Worm (Caenorhabditis elegans) whole organism, young adult: ENCODE results near the gene vha-2.

Experiments used
- B0019.2 ChIP-seq: fragments of 200-800 bp; sonication (Bioruptor generic); conservative IDR thresholded peaks from 2 replicates; pipeline ENCODE4 v1.3.6; 2022; ENCODE audit warnings: missing genetic modification reagents, missing genetic modification characterization, missing compliant biosample characterization
- D2030.7 ChIP-seq: fragments of 200-800 bp; sonication (Bioruptor generic); IDR thresholded peaks from 2 replicates; pipeline ENCODE4 v1.3.6; 2022; ENCODE audit warnings: missing genetic modification reagents, missing genetic modification characterization, missing compliant biosample characterization
- F33H1.4 ChIP-seq: fragments of 200-800 bp; sonication (Bioruptor generic); IDR thresholded peaks from 2 replicates; pipeline ENCODE4 v1.3.6; 2022; ENCODE audit warnings: missing genetic modification reagents, missing genetic modification characterization, missing compliant biosample characterization
- F37B4.10 ChIP-seq: fragments of 200-800 bp; sonication (Bioruptor generic); IDR thresholded peaks from 2 replicates; pipeline ENCODE4 v1.3.6; 2022; ENCODE audit warnings: missing genetic modification characterization, missing compliant biosample characterization
- akir-1 ChIP-seq: fragments of 200-800 bp; sonication (Bioruptor generic); optimal IDR thresholded peaks from 2 replicates; lab custom pipeline; 2018; ENCODE audit warnings: mild to moderate bottlenecking, missing genetic modification characterization, moderate library complexity, missing compliant biosample characterization
- aptf-2 ChIP-seq: fragments of 200-800 bp; sonication (Bioruptor generic); conservative IDR thresholded peaks from 2 replicates; pipeline ENCODE4 v1.3.6; 2022; ENCODE audit warnings: missing genetic modification reagents, missing genetic modification characterization, missing compliant biosample characterization
- dpl-1 ChIP-seq: fragments of 150-350 bp; optimal IDR thresholded peaks from 2 replicates; lab custom pipeline; 2014; ENCODE audit warnings: missing biosample characterization, missing genetic modification reagents, missing genetic modification characterization
- egl-18 ChIP-seq: fragments of 200-800 bp; sonication (Bioruptor generic); IDR thresholded peaks from 2 replicates; pipeline ENCODE4 v1.3.6; 2022; ENCODE audit warnings: missing genetic modification reagents, missing genetic modification characterization, missing compliant biosample characterization
- hlh-26 ChIP-seq: fragments of 200-800 bp; sonication (Bioruptor generic); conservative IDR thresholded peaks from 2 replicates; pipeline ENCODE4 v1.3.6; 2022; ENCODE audit warnings: missing genetic modification reagents, missing genetic modification characterization, missing compliant biosample characterization
- lin-35 ChIP-seq, 3 experiments: fragments of 150-350 bp in 2 of 3; sonication (generic microtip) in 1 of 3; optimal IDR thresholded peaks; 2 replicates each; lab custom pipeline; 2014 to 2018; ENCODE audit warnings: missing biosample characterization in 3 of 3, missing genetic modification characterization in 3 of 3, missing genetic modification reagents in 3 of 3
- lin-54 ChIP-seq: fragments of 200-800 bp; sonication (Bioruptor generic); optimal IDR thresholded peaks from 2 replicates; lab custom pipeline; 2018; ENCODE audit warnings: mild to moderate bottlenecking, missing genetic modification characterization, missing compliant biosample characterization
- lsl-1 ChIP-seq: fragments of 200-800 bp; sonication (Bioruptor generic); optimal IDR thresholded peaks from 2 replicates; lab custom pipeline; 2018; ENCODE audit warnings: mild to moderate bottlenecking, missing genetic modification characterization, moderate library complexity, missing compliant biosample characterization
- lsy-27 ChIP-seq: sonication (generic microtip); optimal IDR thresholded peaks from 2 replicates; lab custom pipeline; 2017; ENCODE audit warnings: missing genetic modification characterization, mild to moderate bottlenecking, missing compliant biosample characterization, antibody characterized with exemption, missing genotype, borderline replicate concordance; ENCODE audit not compliant: insufficient read depth
- madf-6 ChIP-seq: fragments of 200-800 bp; sonication (Bioruptor generic); IDR thresholded peaks from 2 replicates; pipeline ENCODE4 v1.3.6; 2022; ENCODE audit warnings: missing genetic modification reagents, missing genetic modification characterization, missing compliant biosample characterization
- madf-8 ChIP-seq: fragments of 200-800 bp; sonication (Bioruptor generic); conservative IDR thresholded peaks from 2 replicates; pipeline ENCODE4 v1.3.6; 2022; ENCODE audit warnings: missing genetic modification reagents, missing genetic modification characterization, missing compliant biosample characterization
- mes-4 ChIP-seq: sonication (generic microtip); optimal IDR thresholded peaks from 2 replicates; lab custom pipeline; 2016; ENCODE audit warnings: missing genotype, missing genetic modification characterization, missing compliant biosample characterization
- snpc-4 ChIP-seq, 5 experiments: fragments of 150-350 bp in 1 of 5; sonication (generic microtip) in 4 of 5; optimal IDR thresholded peaks; 2 replicates each; lab custom pipeline; 2014 to 2018; ENCODE audit warnings: missing genetic modification characterization in 5 of 5, missing biosample characterization in 3 of 5, antibody characterized with exemption in 2 of 5, mild to moderate bottlenecking in 2 of 5, missing compliant biosample characterization in 2 of 5, missing genotype in 2 of 5, moderate library complexity in 2 of 5, missing genetic modification reagents in 1 of 5
- tbp1 ChIP-seq: fragments of 200-800 bp; sonication (Bioruptor generic); optimal IDR thresholded peaks from 2 replicates; lab custom pipeline; 2018; ENCODE audit warnings: mild to moderate bottlenecking, missing genetic modification characterization, missing compliant biosample characterization
- tlf-1 ChIP-seq: fragments of 200-800 bp; sonication (Bioruptor generic); optimal IDR thresholded peaks from 2 replicates; lab custom pipeline; 2018; ENCODE audit warnings: mild to moderate bottlenecking, missing genetic modification characterization, missing compliant biosample characterization
- unc-130 ChIP-seq: sonication (generic microtip); optimal IDR thresholded peaks from 2 replicates; lab custom pipeline; 2016; ENCODE audit warnings: missing genetic modification reagents, missing genetic modification characterization, missing compliant biosample characterization
- ztf-26 ChIP-seq: sonication (generic microtip); optimal IDR thresholded peaks from 2 replicates; lab custom pipeline; 2017; ENCODE audit warnings: missing genetic modification characterization, missing compliant biosample characterization

The vha-2 gene

DNA sequence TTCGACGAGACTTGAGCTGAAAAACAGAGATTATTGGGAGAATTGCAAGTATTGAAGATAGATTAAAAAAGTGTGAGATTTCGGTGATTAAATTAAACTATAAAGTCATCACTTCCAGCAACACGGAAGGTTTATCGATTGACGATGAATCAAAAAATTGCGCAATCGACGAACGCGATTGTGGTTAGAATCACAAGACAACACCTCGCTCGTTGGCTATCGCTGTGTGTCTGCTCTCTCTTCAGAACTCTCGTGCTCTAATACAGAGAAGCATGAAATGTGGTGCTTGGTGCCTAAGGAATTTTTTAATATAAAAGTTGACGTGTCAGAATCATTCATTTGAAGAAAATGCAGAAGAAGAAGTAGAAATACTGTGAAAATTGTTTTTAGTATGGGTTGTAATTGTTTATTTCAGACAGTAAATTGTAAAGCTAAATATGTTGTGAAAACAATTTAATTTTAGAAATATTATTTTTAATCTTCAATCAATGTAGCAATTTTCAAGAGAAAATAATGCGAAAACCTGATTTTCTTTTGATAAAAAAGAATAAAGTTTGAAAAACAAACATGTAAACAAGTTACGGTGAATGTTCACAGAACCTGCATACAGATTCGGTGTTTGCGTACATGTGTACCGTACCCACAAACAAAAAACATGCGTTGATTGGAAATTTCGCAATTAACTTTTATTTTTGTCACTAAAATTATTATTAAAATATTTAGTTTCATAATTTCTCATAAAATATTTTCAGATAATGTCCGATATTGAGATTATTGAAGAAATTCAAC lies 45.4 kb downstream of the vha-2 start, which contains the start of the genes ZK632.10 and ZK632.11 (continued):
- TF ChIP-seq dpl-1 (GFP tag; lab: Kevin White, UChicago): no peak

DNA sequence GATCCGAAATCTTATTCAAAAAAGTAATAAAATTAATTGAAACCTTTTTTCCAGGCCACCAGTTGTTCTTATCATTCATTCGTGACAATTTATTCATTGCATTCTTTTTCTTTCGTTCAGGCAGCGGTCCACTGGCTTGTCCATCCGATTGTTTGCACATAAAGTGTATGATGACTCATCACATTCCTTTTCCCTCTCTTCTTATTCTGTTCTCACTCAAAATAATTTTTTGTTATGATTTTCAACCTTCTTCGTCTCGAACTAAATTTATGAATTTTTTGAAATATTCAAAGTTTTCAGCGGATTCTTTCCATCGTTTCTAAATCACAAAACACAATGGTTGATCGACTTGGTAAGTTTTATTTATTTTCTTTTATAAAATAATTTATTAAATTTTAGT lies 48.5 kb downstream of the vha-2 start, which contains the start of gene ZK632.12:
Gene ZK632.12 (plus strand): TSS at position 301 of the 400 bp plus-strand sequence.
- no peak for TF ChIP-seq lin-35 (GFP tag; optimal IDR thresholded peaks at IDR 0.05; lab: Kevin White, UChicago)
- TF ChIP-seq ztf-26 (tag; lab: Kevin White, UChicago): no peak
- TF ChIP-seq hlh-26: no peak
- TF ChIP-seq egl-18 (GFP tag; lab: Robert Waterston, UW): no peak
- no peak for TF ChIP-seq F37B4.10
- no peak for TF ChIP-seq lin-54
- TF ChIP-seq akir-1 (GFP tag; lab: Kevin White, UChicago): no peak
- no peak for TF ChIP-seq B0019.2 (GFP tag; lab: Robert Waterston, UW)
- no peak for TF ChIP-seq aptf-2 (GFP tag; lab: Robert Waterston, UW)
- TF ChIP-seq tlf-1 (GFP tag; lab: Kevin White, UChicago): no peak
- TF ChIP-seq tbp1 (GFP tag; lab: Kevin White, UChicago): no peak

DNA sequence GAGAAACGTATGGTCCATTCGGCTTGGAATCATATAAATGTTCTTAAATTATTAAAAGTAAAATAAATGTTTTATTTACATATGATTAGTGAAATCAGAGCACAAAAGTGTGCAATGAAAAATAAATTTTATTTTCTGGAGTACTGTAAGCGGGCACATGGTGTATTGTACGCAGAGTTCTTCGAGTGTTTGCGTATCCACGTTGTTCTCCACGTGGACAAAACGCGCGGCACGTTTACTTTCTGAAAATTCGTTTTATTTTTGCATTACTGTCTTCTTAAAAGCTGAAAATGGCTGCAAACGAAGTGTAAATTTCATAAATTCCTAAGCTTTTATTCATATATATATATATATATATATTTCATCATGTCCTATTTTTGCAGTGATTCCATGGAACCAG lies 50.6 kb downstream of the vha-2 start:
- TF ChIP-seq madf-6 (GFP tag; lab: Robert Waterston, UW) (peak; percentile 59; the same call in 1 of the 2 replicates), D2030.7 (peak; percentile 20; the same call in 1 of the 2 replicates), madf-8 (peak; percentile 52), unc-130 (GFP tag; lab: Kevin White, UChicago) (peak; percentile 43), mes-4 (tag; lab: Kevin White, UChicago) (no peak), lsl-1 (GFP tag; lab: Kevin White, UChicago) (peak; percentile 83), F33H1.4 (GFP tag; lab: Robert Waterston, UW) (peak; percentile 52), snpc-4 (GFP tag; optimal IDR thresholded peaks at IDR 0.05; lab: Kevin White, UChicago) (no peak), snpc-4 (tag; optimal IDR thresholded peaks at IDR 0.05; lab: Kevin White, UChicago) (peak in 1 of 4 experiments; percentile 11), lsy-27 (tag; lab: Kevin White, UChicago) (no peak)
